Worm (Caenorhabditis elegans): Measurements from ENCODE around the gene nuaf-1.
A peak's percentile ranks its signal among the peaks of the same experiment; 100 is the strongest.

Gene nuaf-1

DNA sequence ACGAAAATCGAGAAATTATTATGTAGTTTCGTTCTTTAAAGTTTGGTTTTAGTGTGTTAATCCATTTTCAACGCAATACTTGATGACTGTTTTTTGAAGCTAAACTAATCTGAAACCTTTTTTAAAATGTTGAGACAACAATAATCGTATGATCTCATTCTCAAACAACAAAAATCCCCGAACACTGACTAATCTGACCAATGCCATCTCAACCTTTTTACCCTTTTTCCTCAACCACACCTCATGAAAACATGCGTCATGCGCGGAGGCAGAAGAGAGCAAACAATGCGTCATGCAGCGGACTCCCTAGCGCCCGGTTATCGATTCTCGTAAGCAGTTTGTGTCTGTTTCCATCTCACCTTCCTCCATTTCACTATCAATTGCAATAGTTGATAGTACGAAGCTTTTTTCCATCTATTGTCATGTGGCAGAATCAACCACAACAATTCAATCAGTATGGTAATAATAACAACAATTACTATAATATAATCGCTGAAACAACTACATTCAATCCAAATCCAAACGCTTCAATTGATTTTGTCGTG is 3.4 kb upstream of the nuaf-1 start, which contains the start of gene C50B8.4 (continued):
- no peak for TF ChIP-seq hif-1 (tag; optimal IDR thresholded peaks at IDR 0.05)
- TF ChIP-seq mdt-29 (GFP tag; IDR thresholded peaks at IDR 0.05): no peak
- no peak for TF ChIP-seq F44E2.7 (GFP tag; IDR thresholded peaks at IDR 0.05)

DNA sequence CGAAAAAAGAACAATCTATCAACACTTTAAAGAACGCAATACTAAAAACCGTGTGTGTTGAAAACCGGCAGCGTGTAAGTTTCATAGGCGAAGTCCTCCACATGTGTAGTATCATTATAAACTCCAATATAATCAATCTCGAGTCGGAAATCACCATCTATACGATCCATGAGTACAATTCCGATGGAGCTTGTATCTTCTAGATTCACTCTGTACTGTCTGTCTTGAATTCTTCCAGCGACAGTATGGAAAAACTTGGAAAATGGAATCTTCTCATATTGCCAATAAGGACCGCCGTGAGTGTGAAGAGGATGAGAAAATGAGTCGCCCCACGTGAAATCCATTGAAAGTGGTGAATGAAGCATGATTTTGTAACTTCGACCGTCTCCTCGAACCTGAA is 1.5 kb downstream of the nuaf-1 start:
- TF ChIP-seq nhr-10 (tag; optimal IDR thresholded peaks at IDR 0.05) (no peak), Y105C5A.15 (GFP tag; IDR thresholded peaks at IDR 0.05) (no peak), mes-2 (tag; optimal IDR thresholded peaks at IDR 0.05; ENCODE audit: poor library complexity, severe bottlenecking) (peak; percentile 45), T20F7.1 (GFP tag; optimal IDR thresholded peaks at IDR 0.05) (peak; percentile 40), madf-9 (GFP tag; conservative IDR thresholded peaks at IDR 0.05) (no peak), pqm-1 (tag; optimal IDR thresholded peaks at IDR 0.05) (no peak), dpl-1 (GFP tag; optimal IDR thresholded peaks at IDR 0.05) (no peak), vab-7 (GFP tag; IDR thresholded peaks at IDR 0.05) (no peak), nhr-77 (tag; optimal IDR thresholded peaks at IDR 0.05) (no peak), unc-62 (GFP tag; optimal IDR thresholded peaks at IDR 0.05 in 1 of 2) (peak in 1 of 2 experiments; percentile 22), unc-62 (tag; optimal IDR thresholded peaks at IDR 0.05) (no peak), F44E2.7 (GFP tag; IDR thresholded peaks at IDR 0.05) (no peak), fkh-10 (GFP tag; optimal IDR thresholded peaks at IDR 0.05) (no peak), nhr-41 (GFP tag; IDR thresholded peaks at IDR 0.05) (no peak), D1046.2 (GFP tag; IDR thresholded peaks at IDR 0.05) (0 out of 2 replicates have a peak, but pooled peaks have one; percentile 9), lin-1 (GFP tag; IDR thresholded peaks at IDR 0.05) (no peak), mxl-2 (GFP tag; conservative IDR thresholded peaks at IDR 0.05) (0 out of 2 replicates have a peak, but pooled peaks have one; percentile 21), duxl-1 (tag; optimal IDR thresholded peaks at IDR 0.05; ENCODE audit: poor library complexity) (no peak), lin-13 (GFP tag; optimal IDR thresholded peaks at IDR 0.05) (no peak), zip-11 (GFP tag; IDR thresholded peaks at IDR 0.05) (no peak), jun-1 (tag; optimal IDR thresholded peaks at IDR 0.05) (no peak), cey-2 (tag; optimal IDR thresholded peaks at IDR 0.05; ENCODE audit: borderline replicate concordance, insufficient read depth) (no peak), skn-1 (tag; optimal IDR thresholded peaks at IDR 0.05) (no peak), Y75B8A.6 (GFP tag; IDR thresholded peaks at IDR 0.05) (no peak), dve-1 (tag; optimal IDR thresholded peaks at IDR 0.05; ENCODE audit: insufficient read depth) (peak; percentile 36), tag-97 (GFP tag; IDR thresholded peaks at IDR 0.05) (no peak), Y5F2A.4 (GFP tag; optimal IDR thresholded peaks at IDR 0.05) (no peak), mdl-1 (tag; optimal IDR thresholded peaks at IDR 0.05) (no peak), daf-8 (GFP tag; IDR thresholded peaks at IDR 0.05) (no peak), ztf-7 (tag; optimal IDR thresholded peaks at IDR 0.05) (no peak), egl-43 (GFP tag; IDR thresholded peaks at IDR 0.05) (no peak), gei-8 (GFP tag; optimal IDR thresholded peaks at IDR 0.05) (no peak), zfp-3 (GFP tag; conservative IDR thresholded peaks at IDR 0.05) (no peak; the same call in 1 of the 2 replicates), dmd-9 (GFP tag; IDR thresholded peaks at IDR 0.05) (no peak), spr-3 (GFP tag; optimal IDR thresholded peaks at IDR 0.05) (peak; percentile 7), lin-15B (tag; optimal IDR thresholded peaks at IDR 0.05) (no peak), ZK546.5 (tag; optimal IDR thresholded peaks at IDR 0.05) (no peak), ceh-62 (tag; optimal IDR thresholded peaks at IDR 0.05) (no peak), nhr-6 (tag; optimal IDR thresholded peaks at IDR 0.05) (no peak), ceh-20 (GFP tag; IDR thresholded peaks at IDR 0.05) (no peak), egl-27 (tag; optimal IDR thresholded peaks at IDR 0.05) (no peak), ama-1 (optimal IDR thresholded peaks at IDR 0.05) (peak; percentile 65), daf-19 (GFP tag; conservative IDR thresholded peaks at IDR 0.05) (no peak), hmg-1.1 (GFP tag; IDR thresholded peaks at IDR 0.05) (no peak), nhr-237 (tag; optimal IDR thresholded peaks at IDR 0.05) (no peak), daf-12 (tag; optimal IDR thresholded peaks at IDR 0.05) (no peak), unc-39 (tag; optimal IDR thresholded peaks at IDR 0.05) (no peak)

Measured in whole organism, L4 larva.